Fruit fly (Drosophila melanogaster) whole organism, embryonic: ENCODE measurements around the gene RpS12.

Experiments used
- CG10267 ChIP-seq: fragments of 200-800 bp; sonication (Bioruptor generic); optimal IDR thresholded peaks from 2 replicates; lab custom pipeline; 2018; ENCODE audit warnings: missing biosample characterization, mild to moderate bottlenecking, missing genetic modification characterization, moderate library complexity
- CG12299 ChIP-seq: fragments of 200-800 bp; sonication (Bioruptor generic); optimal IDR thresholded peaks from 2 replicates; lab custom pipeline; 2018; ENCODE audit warnings: missing biosample characterization, mild to moderate bottlenecking, missing genetic modification characterization
- CG12659 ChIP-seq: fragments of 200-800 bp; sonication (Bioruptor generic); optimal IDR thresholded peaks from 3 replicates; lab custom pipeline; 2017; ENCODE audit warnings: mild to moderate bottlenecking, missing biosample characterization, missing genetic modification reagents, missing genetic modification characterization
- CG14860 ChIP-seq: fragments of 200-800 bp; sonication (Bioruptor generic); IDR thresholded peaks from 3 replicates; pipeline ENCODE4 v1.3.6; 2022; ENCODE audit warnings: missing biosample characterization, missing genetic modification characterization; ENCODE audit not compliant: partially characterized antibody
- CG15011 ChIP-seq: fragments of 200-800 bp; sonication (Bioruptor generic); optimal IDR thresholded peaks from 3 replicates; lab custom pipeline; 2018; ENCODE audit warnings: missing biosample characterization, mild to moderate bottlenecking, missing genetic modification characterization
- CG15479 ChIP-seq: fragments of 200-800 bp; sonication (Bioruptor generic); optimal IDR thresholded peaks from 3 replicates; lab custom pipeline; 2019; ENCODE audit warnings: missing biosample characterization, mild to moderate bottlenecking, missing genetic modification characterization, moderate library complexity
- CG16813 ChIP-seq: fragments of 200-800 bp; sonication (Bioruptor generic); IDR thresholded peaks from 3 replicates; pipeline ENCODE4 v1.3.6; 2022; ENCODE audit warnings: missing biosample characterization, missing genetic modification characterization; ENCODE audit not compliant: partially characterized antibody
- CG16815 ChIP-seq: fragments of 200-800 bp; sonication (Bioruptor generic); optimal IDR thresholded peaks from 3 replicates; lab custom pipeline; 2017; ENCODE audit warnings: missing biosample characterization, mild to moderate bottlenecking, missing genetic modification characterization
- CG17186 ChIP-seq: fragments of 200-800 bp; sonication (Bioruptor generic); optimal IDR thresholded peaks from 3 replicates; lab custom pipeline; 2017; ENCODE audit warnings: missing biosample characterization, missing genetic modification reagents, missing genetic modification characterization
- CG17359 ChIP-seq: fragments of 200-800 bp; sonication (Bioruptor generic); optimal IDR thresholded peaks from 3 replicates; lab custom pipeline; 2018; ENCODE audit warnings: missing biosample characterization, mild to moderate bottlenecking, missing genetic modification characterization, moderate library complexity
- CG18764 ChIP-seq: fragments of 200-800 bp; sonication (Bioruptor generic); optimal IDR thresholded peaks from 3 replicates; lab custom pipeline; 2016; ENCODE audit warnings: missing biosample characterization, missing genetic modification characterization
- CG2199 ChIP-seq: fragments of 200-800 bp; sonication (Bioruptor generic); IDR thresholded peaks from 3 replicates; pipeline ENCODE4 v1.3.6; 2022; ENCODE audit warnings: missing biosample characterization, missing genetic modification characterization
- CG34224 ChIP-seq: fragments of 200-800 bp; sonication (Bioruptor generic); IDR thresholded peaks from 3 replicates; pipeline ENCODE4 v1.3.6; 2022; ENCODE audit warnings: missing biosample characterization, missing genetic modification characterization; ENCODE audit not compliant: partially characterized antibody
- CG3847 ChIP-seq: fragments of 200-800 bp; sonication (Bioruptor generic); IDR thresholded peaks from 2 replicates; pipeline ENCODE4 v1.3.6; 2022; ENCODE audit warnings: missing biosample characterization, missing genetic modification characterization
- CG4730 ChIP-seq: fragments of 200-800 bp; sonication (Bioruptor generic); IDR thresholded peaks from 2 replicates; pipeline ENCODE4 v1.3.6; 2022; ENCODE audit warnings: missing biosample characterization, missing genetic modification characterization
- CG7271 ChIP-seq: fragments of 200-800 bp; sonication (Bioruptor generic); optimal IDR thresholded peaks from 2 replicates; lab custom pipeline; 2018; ENCODE audit warnings: missing biosample characterization, mild to moderate bottlenecking, missing genetic modification characterization, moderate library complexity
- CG7556 ChIP-seq: fragments of 200-800 bp; sonication (Bioruptor generic); optimal IDR thresholded peaks from 2 replicates; lab custom pipeline; 2017; ENCODE audit warnings: missing biosample characterization, mild to moderate bottlenecking, missing genetic modification characterization
- CG7963 ChIP-seq: fragments of 200-800 bp; sonication (Bioruptor generic); IDR thresholded peaks from 3 replicates; pipeline ENCODE4 v1.3.6; 2022; ENCODE audit warnings: missing biosample characterization, missing genetic modification characterization; ENCODE audit not compliant: partially characterized antibody
- CG9797 ChIP-seq: fragments of 200-800 bp; sonication (Bioruptor generic); optimal IDR thresholded peaks from 3 replicates; lab custom pipeline; 2018; ENCODE audit warnings: missing biosample characterization, mild to moderate bottlenecking, missing genetic modification characterization
- D19A ChIP-seq: fragments of 200-800 bp; optimal IDR thresholded peaks from 3 replicates; lab custom pipeline; 2019; ENCODE audit warnings: missing biosample characterization, mild to moderate bottlenecking, missing genetic modification characterization, moderate library complexity
- Doc2 ChIP-seq: fragments of 200-800 bp; sonication (Bioruptor generic); IDR thresholded peaks from 2 replicates; pipeline ENCODE4 v1.3.6; 2022; ENCODE audit warnings: missing biosample characterization, missing genetic modification characterization
- Doc3 ChIP-seq: fragments of 200-800 bp; sonication (Bioruptor generic); IDR thresholded peaks from 3 replicates; pipeline ENCODE4 v1.3.6; 2022; ENCODE audit warnings: missing biosample characterization, missing genetic modification characterization; ENCODE audit not compliant: partially characterized antibody
- Fer3 ChIP-seq: fragments of 200-800 bp; sonication (Bioruptor generic); optimal IDR thresholded peaks from 2 replicates; lab custom pipeline; 2018; ENCODE audit warnings: missing biosample characterization, mild to moderate bottlenecking, missing genetic modification characterization, moderate library complexity
- HLH54F ChIP-seq: fragments of 200-800 bp; sonication (Bioruptor generic); optimal IDR thresholded peaks from 3 replicates; lab custom pipeline; 2016; ENCODE audit warnings: missing biosample characterization, missing genetic modification characterization
- Hr39 ChIP-seq: fragments of >200 bp; optimal IDR thresholded peaks from 2 replicates; lab custom pipeline; 2017
- Hr78 ChIP-seq, 2 experiments: fragments of 200-800 bp in 1 of 2; fragments of >200 bp in 1 of 2; sonication (Bioruptor generic) in 1 of 2; optimal IDR thresholded peaks; 2 replicates each; lab custom pipeline; 2017 to 2019; ENCODE audit warnings: missing biosample characterization in 2 of 2, missing genetic modification characterization in 2 of 2, mild to moderate bottlenecking in 1 of 2, moderate library complexity in 1 of 2
- MBD-R2 ChIP-seq: fragments of 200-800 bp; sonication (Bioruptor generic); IDR thresholded peaks from 2 replicates; pipeline ENCODE4 v1.3.6; 2022; ENCODE audit warnings: missing biosample characterization, missing genetic modification characterization
- Myb ChIP-seq: fragments of 200-800 bp; sonication (Bioruptor generic); optimal IDR thresholded peaks from 2 replicates; lab custom pipeline; 2016; ENCODE audit warnings: missing biosample characterization, missing genetic modification characterization
- Nf-YC ChIP-seq: fragments of 200-800 bp; optimal IDR thresholded peaks from 3 replicates; lab custom pipeline; 2019; ENCODE audit warnings: missing biosample characterization, mild to moderate bottlenecking, missing genetic modification characterization, moderate library complexity
- Opbp ChIP-seq: fragments of 200-800 bp; sonication (Bioruptor generic); IDR thresholded peaks from 3 replicates; pipeline ENCODE4 v1.3.6; 2022; ENCODE audit warnings: missing biosample characterization, missing genetic modification characterization; ENCODE audit not compliant: partially characterized antibody
- Sox102F ChIP-seq: fragments of 200-800 bp; sonication (Bioruptor generic); optimal IDR thresholded peaks from 2 replicates; lab custom pipeline; 2018; ENCODE audit warnings: missing biosample characterization, mild to moderate bottlenecking, missing genetic modification characterization, moderate library complexity
- ac ChIP-seq: fragments of 200-800 bp; sonication (Bioruptor generic); optimal IDR thresholded peaks from 3 replicates; lab custom pipeline; 2017; ENCODE audit warnings: missing biosample characterization, mild to moderate bottlenecking, missing genetic modification characterization
- ash1 ChIP-seq: fragments of 200-800 bp; sonication (Bioruptor generic); optimal IDR thresholded peaks from 2 replicates; lab custom pipeline; 2018; ENCODE audit warnings: missing biosample characterization, mild to moderate bottlenecking, missing genetic modification characterization
- br ChIP-seq: fragments of >200 bp; optimal IDR thresholded peaks from 2 replicates; lab custom pipeline; 2017
- corto ChIP-seq: fragments of 200-800 bp; sonication (Bioruptor generic); optimal IDR thresholded peaks from 2 replicates; lab custom pipeline; 2016; ENCODE audit warnings: missing biosample characterization, mild to moderate bottlenecking, missing genetic modification characterization, moderate library complexity
- gcm2 ChIP-seq: fragments of 200-800 bp; sonication (Bioruptor generic); optimal IDR thresholded peaks from 2 replicates; lab custom pipeline; 2016; ENCODE audit warnings: missing biosample characterization, missing genetic modification characterization
- hbn ChIP-seq: fragments of 200-800 bp; sonication (Bioruptor generic); IDR thresholded peaks from 2 replicates; pipeline ENCODE4 v1.3.6; 2022; ENCODE audit warnings: missing biosample characterization, missing genetic modification characterization; ENCODE audit not compliant: partially characterized antibody
- her ChIP-seq: fragments of 200-800 bp; sonication (Bioruptor generic); optimal IDR thresholded peaks from 2 replicates; lab custom pipeline; 2016; ENCODE audit warnings: missing biosample characterization, missing genetic modification characterization
- nmo ChIP-seq: fragments of 200-800 bp; sonication (Bioruptor generic); optimal IDR thresholded peaks from 2 replicates; lab custom pipeline; 2018; ENCODE audit warnings: missing biosample characterization, mild to moderate bottlenecking, missing genetic modification characterization, moderate library complexity
- org-1 ChIP-seq: fragments of 200-800 bp; sonication (Bioruptor generic); optimal IDR thresholded peaks from 2 replicates; lab custom pipeline; 2017; ENCODE audit warnings: missing biosample characterization, missing genetic modification characterization
- p53 ChIP-seq: fragments of 200-800 bp; sonication (Bioruptor generic); optimal IDR thresholded peaks from 2 replicates; lab custom pipeline; 2016; ENCODE audit warnings: missing biosample characterization, missing genetic modification characterization
- pnt ChIP-seq: fragments of 200-800 bp; sonication (Bioruptor generic); optimal IDR thresholded peaks from 3 replicates; lab custom pipeline; 2016; ENCODE audit warnings: missing biosample characterization, missing genetic modification characterization
- ranshi ChIP-seq: fragments of 200-800 bp; sonication (Bioruptor generic); IDR thresholded peaks from 2 replicates; pipeline ENCODE4 v1.3.6; 2022; ENCODE audit warnings: missing biosample characterization, missing genetic modification characterization
- schlank ChIP-seq: fragments of 200-800 bp; sonication (Bioruptor generic); optimal IDR thresholded peaks from 2 replicates; lab custom pipeline; 2018; ENCODE audit warnings: missing biosample characterization, mild to moderate bottlenecking, missing genetic modification characterization
- scrt ChIP-seq: fragments of 200-800 bp; sonication (Bioruptor generic); optimal IDR thresholded peaks from 2 replicates; lab custom pipeline; 2018; ENCODE audit warnings: missing biosample characterization, mild to moderate bottlenecking, missing genetic modification characterization, moderate library complexity
- slou ChIP-seq: fragments of 200-800 bp; sonication (Bioruptor generic); optimal IDR thresholded peaks from 3 replicates; lab custom pipeline; 2016; ENCODE audit warnings: missing biosample characterization, missing genetic modification characterization
- trem ChIP-seq: fragments of 200-800 bp; optimal IDR thresholded peaks from 3 replicates; lab custom pipeline; 2019; ENCODE audit warnings: missing biosample characterization, mild to moderate bottlenecking, missing genetic modification characterization, moderate library complexity
- unc-4 ChIP-seq: fragments of 200-800 bp; sonication (Bioruptor generic); IDR thresholded peaks from 2 replicates; pipeline ENCODE4 v1.3.6; 2022; ENCODE audit warnings: missing biosample characterization, missing genetic modification characterization; ENCODE audit not compliant: partially characterized antibody
- zen ChIP-seq: fragments of 200-800 bp; sonication (Bioruptor generic); optimal IDR thresholded peaks from 3 replicates; lab custom pipeline; 2018; ENCODE audit warnings: missing biosample characterization, mild to moderate bottlenecking, missing genetic modification characterization, moderate library complexity
- zfh2 ChIP-seq: fragments of 200-800 bp; sonication (Bioruptor generic); optimal IDR thresholded peaks from 2 replicates; lab custom pipeline; 2016; ENCODE audit warnings: missing biosample characterization, missing genetic modification characterization

Gene RpS12

dm6 chr3L:13046758-13047157 is 23.6 kb downstream of the RpS12 start, which contains the start of gene CG11279 (continued):
- TF ChIP-seq CG34224 = peak; percentile 85
- TF ChIP-seq unc-4 (GFP tag; lab: Robert Waterston, UW) = peak; percentile 68
- no peak for TF ChIP-seq CG15011
- peak; percentile 69 for TF ChIP-seq CG14860 (GFP tag; lab: Robert Waterston, UW)
- TF ChIP-seq CG17359 (tag; lab: Kevin White, UChicago) = no peak
- TF ChIP-seq Opbp (GFP tag; lab: Robert Waterston, UW) = peak; percentile 81; the same call in 2 of the 3 replicates
- TF ChIP-seq scrt = no peak
- peak; percentile 61; the same call in 1 of the 2 replicates for TF ChIP-seq MBD-R2 (GFP tag; lab: Robert Waterston, UW)
- peak; percentile 78; the same call in 2 of the 3 replicates for TF ChIP-seq CG7963
- TF ChIP-seq Fer3 (tag; lab: Kevin White, UChicago) = no peak
- TF ChIP-seq hbn (GFP tag; lab: Robert Waterston, UW) = peak; percentile 60; the same call in 1 of the 2 replicates
- peak; percentile 54; the same call in 2 of the 3 replicates for TF ChIP-seq Doc3 (GFP tag; lab: Robert Waterston, UW)
- TF ChIP-seq CG3847 = peak; percentile 58
- no peak for TF ChIP-seq Nf-YC (tag; lab: Kevin White, UChicago)
- TF ChIP-seq ash1 (GFP tag; lab: Kevin White, UChicago) = no peak
- TF ChIP-seq CG15479 (GFP tag; lab: Kevin White, UChicago) = peak; percentile 14
- no peak for TF ChIP-seq Doc2
- no peak for TF ChIP-seq CG4730
- no peak for TF ChIP-seq org-1 (GFP tag; lab: Kevin White, UChicago)
- peak; percentile 0 for TF ChIP-seq Myb (GFP tag; lab: Kevin White, UChicago)
- TF ChIP-seq, all 482 proteins: peak for 67

DNA sequence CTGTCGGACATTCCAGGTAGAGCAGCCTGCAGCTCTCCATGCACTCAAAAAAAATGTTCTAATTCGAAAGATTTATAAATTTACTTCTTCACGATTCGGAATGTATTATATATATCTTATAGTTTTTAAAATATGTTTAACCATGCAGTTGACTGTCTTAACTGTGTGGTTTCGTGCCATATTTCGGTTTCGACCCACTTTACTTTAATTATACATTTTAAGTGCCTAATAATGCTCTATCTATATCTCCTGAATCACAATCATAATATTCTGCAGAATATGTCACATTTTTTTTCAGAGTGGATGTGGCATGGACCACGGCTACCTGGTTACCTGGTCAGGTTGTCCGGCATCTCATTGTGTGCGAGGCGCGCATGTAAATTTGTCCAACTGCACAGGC is 26.5 kb downstream of the RpS12 start:
- no peak for TF ChIP-seq CG18764 (GFP tag; lab: Kevin White, UChicago)
- peak; percentile 3 for TF ChIP-seq trem (tag; lab: Kevin White, UChicago)
- TF ChIP-seq HLH54F (GFP tag; lab: Kevin White, UChicago) = no peak
- no peak for TF ChIP-seq her (GFP tag; lab: Kevin White, UChicago)
- no peak for TF ChIP-seq schlank
- no peak for TF ChIP-seq br (lab: Kevin White, UChicago)
- TF ChIP-seq corto = peak; percentile 11
- no peak for TF ChIP-seq CG2199 (GFP tag; lab: Robert Waterston, UW)
- TF ChIP-seq CG16815 (GFP tag; lab: Kevin White, UChicago) = no peak
- no peak for TF ChIP-seq CG12659 (GFP tag; lab: Kevin White, UChicago)
- TF ChIP-seq CG15011 = no peak
- peak; percentile 3 for TF ChIP-seq CG7271 (tag; lab: Kevin White, UChicago)
- TF ChIP-seq CG17186 (GFP tag; lab: Kevin White, UChicago) = no peak
- no peak for TF ChIP-seq CG16813 (GFP tag; lab: Robert Waterston, UW)
- TF ChIP-seq CG9797 = no peak
- TF ChIP-seq CG7556 (GFP tag; lab: Kevin White, UChicago) = peak; percentile 20
- peak; percentile 11 for TF ChIP-seq ac (GFP tag; lab: Kevin White, UChicago)
- TF ChIP-seq pnt = no peak
- no peak for TF ChIP-seq Sox102F
- no peak for TF ChIP-seq slou
- TF ChIP-seq p53 (GFP tag; lab: Kevin White, UChicago) = no peak
- no peak for TF ChIP-seq ranshi
- no peak for TF ChIP-seq Hr78 (GFP tag; optimal IDR thresholded peaks at IDR 0.05; lab: Kevin White, UChicago)
- TF ChIP-seq D19A (tag; lab: Kevin White, UChicago) = peak; percentile 15
- peak; percentile 83 for TF ChIP-seq zen (tag; lab: Kevin White, UChicago)
- peak; percentile 40 for TF ChIP-seq CG10267
- TF ChIP-seq Hr39 = no peak
- TF ChIP-seq nmo (GFP tag; lab: Kevin White, UChicago) = peak; percentile 30
- TF ChIP-seq gcm2 (GFP tag; lab: Kevin White, UChicago) = no peak
- no peak for TF ChIP-seq zfh2 (GFP tag; lab: Kevin White, UChicago)
- no peak for TF ChIP-seq CG12299 (tag; lab: Kevin White, UChicago)
